Worm (Caenorhabditis elegans) whole organism, L4 larva: Measurements from ENCODE around the gene zmp-5.

Experiments
- F10B5.3 ChIP-seq: sonication (generic microtip); optimal IDR thresholded peaks from 2 replicates; lab custom pipeline; 2016; ENCODE audit warnings: mild to moderate bottlenecking, missing genetic modification characterization, missing compliant biosample characterization
- F26F4.8 ChIP-seq: fragments of 200-800 bp; sonication (Bioruptor generic); conservative IDR thresholded peaks from 2 replicates; pipeline ENCODE4 v1.3.6; 2022; ENCODE audit warnings: missing genetic modification characterization, missing compliant biosample characterization
- F44E2.7 ChIP-seq: fragments of 200-800 bp; sonication (Bioruptor generic); IDR thresholded peaks from 2 replicates; pipeline ENCODE4 v2.1.2; 2022; ENCODE audit warnings: missing genetic modification characterization, missing compliant biosample characterization
- Y105C5A.15 ChIP-seq: fragments of 200-800 bp; sonication (Bioruptor generic); IDR thresholded peaks from 2 replicates; pipeline ENCODE4 v1.3.6; 2022; ENCODE audit warnings: missing genetic modification characterization, missing compliant biosample characterization
- Y5F2A.4 ChIP-seq: fragments of 200-800 bp; sonication (Bioruptor generic); optimal IDR thresholded peaks from 2 replicates; lab custom pipeline; 2018; ENCODE audit warnings: mild to moderate bottlenecking, missing genetic modification characterization, missing compliant biosample characterization
- ZK337.2 ChIP-seq: fragments of 200-800 bp; sonication (Bioruptor generic); IDR thresholded peaks from 2 replicates; pipeline ENCODE4 v1.3.6; 2022; ENCODE audit warnings: missing genetic modification reagents, missing genetic modification characterization, missing compliant biosample characterization
- ZK546.5 ChIP-seq, 2 experiments: sonication (generic microtip); optimal IDR thresholded peaks; 2 replicates each; lab custom pipeline; 2017; ENCODE audit warnings: missing biosample characterization in 2 of 2, missing genetic modification characterization in 2 of 2
- aha-1 ChIP-seq: fragments of 150-350 bp; peaks from one replicate; lab custom pipeline; 2014; ENCODE audit warnings: missing biosample characterization, missing genetic modification characterization
- arid-1 ChIP-seq: fragments of 200-800 bp; sonication (Bioruptor generic); conservative IDR thresholded peaks from 2 replicates; pipeline ENCODE4 v1.3.6; 2022; ENCODE audit warnings: missing genetic modification reagents, missing genetic modification characterization, missing compliant biosample characterization
- ceh-32 ChIP-seq: sonication (generic microtip); optimal IDR thresholded peaks from 2 replicates; lab custom pipeline; 2016; ENCODE audit warnings: mild to moderate bottlenecking, missing genetic modification characterization, missing compliant biosample characterization; ENCODE audit not compliant: poor library complexity
- ceh-44 ChIP-seq: fragments of 200-800 bp; sonication (Bioruptor generic); IDR thresholded peaks from 2 replicates; pipeline ENCODE4 v1.3.6; 2022; ENCODE audit warnings: missing genetic modification reagents, missing genetic modification characterization, missing compliant biosample characterization
- cey-2 ChIP-seq: sonication (generic microtip); optimal IDR thresholded peaks from 3 replicates; lab custom pipeline; 2017; ENCODE audit warnings: missing genetic modification characterization, mild to moderate bottlenecking, missing compliant biosample characterization, antibody characterized with exemption, borderline replicate concordance; ENCODE audit not compliant: insufficient read depth
- ctbp-1 ChIP-seq: fragments of 200-800 bp; sonication (Bioruptor generic); IDR thresholded peaks from 2 replicates; pipeline ENCODE4 v1.3.6; 2022; ENCODE audit warnings: missing genetic modification reagents, missing genetic modification characterization, missing compliant biosample characterization
- daf-12 ChIP-seq: fragments of 150-350 bp; optimal IDR thresholded peaks from 2 replicates; lab custom pipeline; 2014; ENCODE audit warnings: missing biosample characterization, missing genetic modification reagents, missing genetic modification characterization
- daf-8 ChIP-seq: fragments of 200-800 bp; sonication (Bioruptor generic); IDR thresholded peaks from 2 replicates; pipeline ENCODE4 v1.3.6; 2022; ENCODE audit warnings: missing genetic modification characterization, missing compliant biosample characterization
- dmd-8 ChIP-seq: fragments of 200-800 bp; sonication (Bioruptor generic); IDR thresholded peaks from 2 replicates; pipeline ENCODE4 v1.3.6; 2022; ENCODE audit warnings: missing genetic modification characterization, missing compliant biosample characterization
- dpl-1 ChIP-seq: fragments of 150-350 bp; optimal IDR thresholded peaks from 2 replicates; lab custom pipeline; 2014; ENCODE audit warnings: missing biosample characterization, missing genetic modification reagents, missing genetic modification characterization
- hlh-11 ChIP-seq: fragments of 200-800 bp; sonication (Bioruptor generic); optimal IDR thresholded peaks from 2 replicates; lab custom pipeline; 2018; ENCODE audit warnings: mild to moderate bottlenecking, missing genetic modification characterization, missing compliant biosample characterization
- hmg-1.1 ChIP-seq: fragments of 200-800 bp; sonication (Bioruptor generic); IDR thresholded peaks from 2 replicates; pipeline ENCODE4 v1.3.6; 2022; ENCODE audit warnings: missing genetic modification reagents, missing genetic modification characterization, missing compliant biosample characterization
- lim-7 ChIP-seq: fragments of 200-800 bp; sonication (Bioruptor generic); IDR thresholded peaks from 2 replicates; pipeline ENCODE4 v1.3.6; 2022; ENCODE audit warnings: missing genetic modification characterization, missing compliant biosample characterization
- lin-38 ChIP-seq: fragments of 200-800 bp; sonication (Bioruptor generic); IDR thresholded peaks from 2 replicates; pipeline ENCODE4 v1.3.6; 2022; ENCODE audit warnings: missing genetic modification reagents, missing genetic modification characterization, missing compliant biosample characterization
- madf-5 ChIP-seq, 2 experiments: fragments of 200-800 bp; sonication (Bioruptor generic); IDR thresholded peaks; 2 replicates each; pipeline ENCODE4 v1.3.6; 2022; ENCODE audit warnings: missing compliant biosample characterization in 2 of 2, missing genetic modification characterization in 2 of 2
- mdt-29 ChIP-seq: fragments of 200-800 bp; sonication (Bioruptor generic); IDR thresholded peaks from 2 replicates; pipeline ENCODE4 v1.3.6; 2022; ENCODE audit warnings: missing genetic modification reagents, missing genetic modification characterization, missing compliant biosample characterization
- mep-1 ChIP-seq: fragments of 150-350 bp; sonication (generic microtip); optimal IDR thresholded peaks from 3 replicates; lab custom pipeline; 2014; ENCODE audit warnings: missing biosample characterization, missing genetic modification characterization
- mxl-2 ChIP-seq: fragments of 200-800 bp; sonication (Bioruptor generic); conservative IDR thresholded peaks from 2 replicates; pipeline ENCODE4 v1.3.6; 2022; ENCODE audit warnings: missing genetic modification reagents, missing genetic modification characterization, missing compliant biosample characterization
- nhr-10 ChIP-seq: fragments of 150-350 bp; optimal IDR thresholded peaks from 2 replicates; lab custom pipeline; 2014; ENCODE audit warnings: missing biosample characterization, missing genetic modification characterization
- nhr-102 ChIP-seq: sonication (generic microtip); optimal IDR thresholded peaks from 2 replicates; lab custom pipeline; 2016; ENCODE audit warnings: mild to moderate bottlenecking, missing genetic modification characterization, moderate library complexity, missing compliant biosample characterization
- nhr-11 ChIP-seq: fragments of 150-350 bp; optimal IDR thresholded peaks from 2 replicates; lab custom pipeline; 2014; ENCODE audit warnings: missing biosample characterization, missing genetic modification characterization
- nhr-111 ChIP-seq: fragments of 200-800 bp; sonication (Bioruptor generic); optimal IDR thresholded peaks from 2 replicates; lab custom pipeline; 2018; ENCODE audit warnings: mild to moderate bottlenecking, missing genetic modification characterization, missing compliant biosample characterization
- nhr-237 ChIP-seq: sonication (generic microtip); optimal IDR thresholded peaks from 2 replicates; lab custom pipeline; 2017; ENCODE audit warnings: missing biosample characterization, missing genetic modification characterization
- nhr-42 ChIP-seq: fragments of 200-800 bp; sonication (Bioruptor generic); IDR thresholded peaks from 2 replicates; pipeline ENCODE4 v1.3.6; 2022; ENCODE audit warnings: missing genetic modification characterization, missing compliant biosample characterization
- nhr-76 ChIP-seq: fragments of 150-350 bp; optimal IDR thresholded peaks from 2 replicates; lab custom pipeline; 2014; ENCODE audit warnings: missing biosample characterization, missing genetic modification characterization
- nhr-77 ChIP-seq: fragments of 150-350 bp; optimal IDR thresholded peaks from 2 replicates; lab custom pipeline; 2014; ENCODE audit warnings: missing biosample characterization, missing genetic modification characterization
- pha-4 ChIP-seq, 2 experiments: fragments of 150-350 bp in 1 of 2; fragments of 200-800 bp in 1 of 2; sonication (Bioruptor generic) in 1 of 2; IDR thresholded peaks in 1 of 2; optimal IDR thresholded peaks in 1 of 2; 2 replicates each; pipeline versions ENCODE4 v1.3.6 to Lab custom; 2014 to 2022; ENCODE audit warnings: missing genetic modification characterization in 2 of 2, missing genetic modification reagents in 2 of 2, missing biosample characterization in 1 of 2, missing compliant biosample characterization in 1 of 2
- set-16 ChIP-seq: fragments of 200-800 bp; sonication (Bioruptor generic); IDR thresholded peaks from 2 replicates; pipeline ENCODE4 v1.3.6; 2022; ENCODE audit warnings: missing genetic modification reagents, missing genetic modification characterization, missing compliant biosample characterization
- skn-1 ChIP-seq: fragments of 150-350 bp; optimal IDR thresholded peaks from 2 replicates; lab custom pipeline; 2014; ENCODE audit warnings: missing biosample characterization, missing genetic modification characterization
- unc-39 ChIP-seq: sonication (generic microtip); optimal IDR thresholded peaks from 2 replicates; lab custom pipeline; 2017; ENCODE audit warnings: missing biosample characterization, missing genetic modification characterization
- unc-62 ChIP-seq, 3 experiments: fragments of 150-350 bp in 1 of 3; sonication (generic microtip); optimal IDR thresholded peaks in 2 of 3; peaks in 1 of 3; 1 replicate in 1 of 3; 2 replicates in 2 of 3; lab custom pipeline; 2014 to 2017; ENCODE audit warnings: missing biosample characterization in 3 of 3, missing genetic modification characterization in 3 of 3, missing genetic modification reagents in 3 of 3, missing genotype in 1 of 3
- vab-7 ChIP-seq: fragments of 200-800 bp; sonication (Bioruptor generic); IDR thresholded peaks from 2 replicates; pipeline ENCODE4 v1.3.6; 2022; ENCODE audit warnings: missing genetic modification reagents, missing genetic modification characterization, missing compliant biosample characterization
- zag-1 ChIP-seq: fragments of 150-350 bp; optimal IDR thresholded peaks from 2 replicates; lab custom pipeline; 2014; ENCODE audit warnings: missing biosample characterization, missing genetic modification characterization
- zfp-3 ChIP-seq: fragments of 200-800 bp; sonication (Bioruptor generic); conservative IDR thresholded peaks from 2 replicates; pipeline ENCODE4 v1.3.6; 2022; ENCODE audit warnings: missing genetic modification reagents, missing genetic modification characterization, missing compliant biosample characterization

Gene zmp-5

DNA sequence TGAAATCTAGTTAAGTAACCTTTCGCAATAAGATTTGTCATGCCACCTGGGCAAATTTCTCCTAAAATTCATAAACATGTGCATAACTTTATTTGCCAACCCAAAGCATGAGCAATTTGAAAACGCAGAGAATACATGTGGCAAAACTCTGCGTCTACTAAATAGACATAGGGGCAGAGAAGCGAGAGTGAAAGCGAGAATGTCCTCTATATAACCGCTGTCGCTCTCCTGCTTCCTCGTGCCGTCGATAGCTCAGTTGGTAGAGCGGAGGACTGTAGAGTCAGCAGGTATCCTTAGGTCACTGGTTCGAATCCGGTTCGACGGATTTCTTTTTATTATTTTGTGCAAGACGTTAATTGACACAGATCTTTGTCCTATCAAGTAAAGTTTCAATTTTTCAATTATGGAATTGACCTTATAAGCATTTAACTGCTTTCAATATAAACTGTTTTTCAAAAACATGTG lies 18.1 kb downstream of the zmp-5 start (continued):
- no peak for TF ChIP-seq cey-2 (tag; lab: Kevin White, UChicago)
- TF ChIP-seq nhr-42 (GFP tag; lab: Robert Waterston, UW), result peak; percentile 86
- peak; percentile 84 for TF ChIP-seq ZK337.2
- TF ChIP-seq dmd-8 (GFP tag; lab: Robert Waterston, UW), result peak; percentile 93
- peak; percentile 83 for TF ChIP-seq madf-5 (GFP tag; IDR thresholded peaks at IDR 0.05; lab: Robert Waterston, UW)
- peak; percentile 59 for TF ChIP-seq F10B5.3
- TF ChIP-seq vab-7 (GFP tag; lab: Robert Waterston, UW), result peak; percentile 95
- TF ChIP-seq mdt-29 (GFP tag; lab: Robert Waterston, UW), result peak; percentile 86
- peak; percentile 81 for TF ChIP-seq mxl-2 (GFP tag; lab: Robert Waterston, UW)
- TF ChIP-seq dpl-1 (GFP tag; lab: Kevin White, UChicago), result peak; percentile 42
- no peak for TF ChIP-seq nhr-76 (tag; lab: Kevin White, UChicago)
- peak; percentile 94 for TF ChIP-seq ctbp-1
- TF ChIP-seq ZK546.5 (tag; optimal IDR thresholded peaks at IDR 0.05; lab: Kevin White, UChicago), result no peak
- no peak for TF ChIP-seq nhr-237 (tag; lab: Kevin White, UChicago)
- peak; percentile 96 for TF ChIP-seq lim-7 (GFP tag; lab: Robert Waterston, UW)
- peak; percentile 85 for TF ChIP-seq mep-1 (tag; lab: Kevin White, UChicago)
- TF ChIP-seq hlh-11 (tag; lab: Kevin White, UChicago), result peak; percentile 77

DNA sequence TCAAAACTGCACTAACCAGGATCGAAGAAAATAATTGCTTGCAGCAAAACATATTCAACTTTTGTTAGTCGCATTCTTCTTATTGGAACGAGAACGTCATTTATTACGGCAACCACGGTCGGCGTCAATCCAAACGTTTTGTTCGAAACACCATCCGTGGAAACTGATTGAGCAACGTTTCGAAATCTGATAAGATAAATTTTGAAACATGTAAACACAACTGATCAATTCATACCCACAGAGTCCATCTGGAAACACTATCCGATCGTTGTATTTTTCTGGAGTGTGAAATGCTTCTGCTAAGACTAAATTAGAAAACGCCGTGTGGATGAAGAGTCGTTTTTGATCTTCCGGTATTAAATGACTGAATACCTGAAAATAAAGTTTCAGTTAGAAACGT lies 18.9 kb downstream of the zmp-5 start:
- TF ChIP-seq nhr-102 (tag; lab: Kevin White, UChicago) (no peak), Y105C5A.15 (GFP tag; lab: Robert Waterston, UW) (no peak), pha-4 (GFP tag; IDR thresholded peaks at IDR 0.05; lab: Robert Waterston, UW) (no peak), pha-4 (tag; optimal IDR thresholded peaks at IDR 0.05; lab: Kevin White, UChicago) (no peak), ceh-32 (tag; lab: Kevin White, UChicago) (no peak), zfp-3 (GFP tag; lab: Robert Waterston, UW) (no peak), madf-5 (GFP tag; IDR thresholded peaks at IDR 0.05; lab: Robert Waterston, UW) (no peak), daf-12 (tag; lab: Kevin White, UChicago) (no peak), F44E2.7 (GFP tag; lab: Robert Waterston, UW) (no peak), unc-39 (tag; lab: Kevin White, UChicago) (no peak), hmg-1.1 (GFP tag; lab: Robert Waterston, UW) (0 out of 2 replicates have a peak, but pooled peaks have one; percentile 20), F10B5.3 (no peak), skn-1 (tag; lab: Kevin White, UChicago) (no peak), lim-7 (GFP tag; lab: Robert Waterston, UW) (no peak), zag-1 (tag; lab: Kevin White, UChicago) (no peak), nhr-111 (GFP tag; lab: Kevin White, UChicago) (no peak), daf-8 (GFP tag; lab: Robert Waterston, UW) (no peak), F26F4.8 (no peak), nhr-11 (tag; lab: Kevin White, UChicago) (no peak), mxl-2 (GFP tag; lab: Robert Waterston, UW) (0 out of 2 replicates have a peak, but pooled peaks have one; percentile 29), ceh-44 (no peak), ctbp-1 (no peak), set-16 (no peak), Y5F2A.4 (GFP tag; lab: Kevin White, UChicago) (no peak), nhr-77 (no peak), lin-38 (GFP tag; lab: Robert Waterston, UW) (no peak), arid-1 (GFP tag; lab: Robert Waterston, UW) (no peak), aha-1 (tag; lab: Kevin White, UChicago) (peak; percentile 41), unc-62 (GFP tag; optimal IDR thresholded peaks at IDR 0.05 in 1 of 2; lab: Kevin White, UChicago) (peak in 1 of 2 experiments; percentile 35), unc-62 (tag; optimal IDR thresholded peaks at IDR 0.05; lab: Kevin White, UChicago) (no peak), nhr-10 (tag; lab: Kevin White, UChicago) (no peak)
